Worm (Caenorhabditis elegans): ENCODE results near the gene magi-1.

- TF ChIP-seq flt-1 (GFP tag; IDR thresholded peaks at IDR 0.05): no peak
- TF ChIP-seq ref-1 (GFP tag; conservative IDR thresholded peaks at IDR 0.05): no peak
- no peak for TF ChIP-seq tab-1 (GFP tag; IDR thresholded peaks at IDR 0.05)
- TF ChIP-seq med-1 (GFP tag; optimal IDR thresholded peaks at IDR 0.05; ENCODE audit: insufficient read depth): no peak
- no peak for TF ChIP-seq cog-1 (tag; optimal IDR thresholded peaks at IDR 0.05)
- no peak for TF ChIP-seq ztf-29 (GFP tag; IDR thresholded peaks at IDR 0.05)
These were observed 38.8 kb upstream of the magi-1 start, which contains the start of gene inx-9 for ce11 chrIV:11676054-11676453.
